Worm (Caenorhabditis elegans): ENCODE measurements around the gene F11C7.7.

DNA sequence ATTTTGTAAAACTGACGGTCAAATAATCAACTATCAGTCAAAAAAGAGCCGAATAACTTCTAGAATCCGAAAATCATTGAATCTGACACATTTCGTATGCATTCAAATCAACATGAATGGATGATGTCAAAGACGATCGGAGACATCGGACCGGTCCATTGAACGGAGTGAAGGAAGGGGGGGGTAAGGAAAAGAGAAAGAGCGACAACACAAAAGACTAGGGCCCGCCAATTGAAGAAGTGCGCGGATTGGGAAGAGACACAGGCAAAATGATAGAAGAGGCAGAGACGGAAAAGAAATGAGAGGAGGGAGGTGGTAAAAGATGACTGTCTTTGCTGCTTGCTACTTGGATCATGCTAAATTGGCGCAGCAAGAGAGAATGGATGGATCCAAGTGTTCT, 28.9 kb upstream of the F11C7.7 start:
- TF ChIP-seq elt-3 (tag; optimal IDR thresholded peaks at IDR 0.05), result no peak
- TF ChIP-seq cnd-1 (tag; optimal IDR thresholded peaks at IDR 0.05), result no peak
- no peak for TF ChIP-seq M03D4.4 (tag; optimal IDR thresholded peaks at IDR 0.05)
- TF ChIP-seq nhr-76 (tag; optimal IDR thresholded peaks at IDR 0.05), result no peak
- no peak for TF ChIP-seq ces-1 (GFP tag; optimal IDR thresholded peaks at IDR 0.05)
- no peak for TF ChIP-seq ztf-11 (tag; optimal IDR thresholded peaks at IDR 0.05)
- TF ChIP-seq blmp-1 (tag; optimal IDR thresholded peaks at IDR 0.05), result no peak
- TF ChIP-seq unc-62 (GFP tag; optimal IDR thresholded peaks at IDR 0.05), result no peak
- no peak for TF ChIP-seq pha-4 (tag; optimal IDR thresholded peaks at IDR 0.05)
- no peak for TF ChIP-seq nhr-28 (tag; optimal IDR thresholded peaks at IDR 0.05)

All from whole organism, mixed stage, embryonic.